Fruit fly (Drosophila melanogaster): ENCODE measurements around the gene CG9922.

DNA sequence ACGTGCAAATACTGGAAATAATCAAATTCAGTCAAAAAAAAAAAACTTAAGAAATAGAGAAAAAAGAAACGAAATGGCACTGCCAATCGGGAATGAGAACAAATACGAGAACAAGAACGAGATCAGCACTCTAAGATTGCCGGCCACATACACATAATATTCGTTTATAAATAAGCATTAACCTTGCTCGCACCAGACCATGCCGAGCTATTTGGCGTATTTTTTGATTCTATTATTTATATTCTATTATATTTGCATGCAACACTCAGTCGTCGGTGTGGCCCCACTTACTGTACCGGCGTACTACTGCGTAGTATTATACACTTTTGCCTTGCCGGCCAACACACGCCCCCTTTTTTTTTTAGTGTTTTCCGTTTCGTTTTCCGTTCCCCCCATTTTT, 34.5 kb upstream of the CG9922 start:
- TF ChIP-seq psq (optimal IDR thresholded peaks at IDR 0.05) (no peak), ttk (optimal IDR thresholded peaks at IDR 0.05) (no peak), insv (optimal IDR thresholded peaks at IDR 0.05) (no peak), Sin3A (optimal IDR thresholded peaks at IDR 0.05) (no peak), h (optimal IDR thresholded peaks at IDR 0.05) (no peak), Myc (optimal IDR thresholded peaks at IDR 0.05) (no peak)

All from Kc167 (cell line).